Worm (Caenorhabditis elegans) whole organism, mixed stage, embryonic: ENCODE results near the gene ZK512.2.

ENCODE experiments used
- nhr-2 ChIP-seq: fragments of 150-350 bp; optimal IDR thresholded peaks from 2 replicates; lab custom pipeline; 2014; ENCODE audit warnings: missing biosample characterization, missing genetic modification characterization
- nhr-28 ChIP-seq: fragments of 150-350 bp; optimal IDR thresholded peaks from 2 replicates; lab custom pipeline; 2014; ENCODE audit warnings: missing biosample characterization, missing genetic modification characterization
- unc-62 ChIP-seq: fragments of 150-350 bp; optimal IDR thresholded peaks from 2 replicates; lab custom pipeline; 2014; ENCODE audit warnings: missing biosample characterization, missing genetic modification reagents, missing genetic modification characterization

- TF ChIP-seq nhr-28 (tag; lab: Kevin White, UChicago) (no peak), unc-62 (GFP tag; lab: Kevin White, UChicago) (no peak), nhr-2 (no peak)
These were observed 18.1 kb upstream of the ZK512.2 start, which contains the start of gene dgk-3 for ce11 chrIII:9162634-9163118.
